Fruit fly (Drosophila melanogaster) whole organism, embryonic: Measurements from ENCODE around the gene CG14352.

Source experiments
- Atf3 ChIP-seq: fragments of 200-800 bp; sonication (Bioruptor generic); optimal IDR thresholded peaks from 3 replicates; lab custom pipeline; 2016; ENCODE audit warnings: missing biosample characterization, missing genetic modification characterization
- CG10147 ChIP-seq: fragments of 200-800 bp; sonication (Bioruptor generic); optimal IDR thresholded peaks from 2 replicates; lab custom pipeline; 2019; ENCODE audit warnings: missing biosample characterization, mild to moderate bottlenecking, missing genetic modification characterization, moderate library complexity
- CG10274 ChIP-seq: fragments of 200-800 bp; sonication (Bioruptor generic); optimal IDR thresholded peaks from 3 replicates; lab custom pipeline; 2017; ENCODE audit warnings: missing biosample characterization, mild to moderate bottlenecking, missing genetic modification characterization
- CG10462 ChIP-seq: fragments of 200-800 bp; sonication (Bioruptor generic); optimal IDR thresholded peaks from 2 replicates; lab custom pipeline; 2016; ENCODE audit warnings: missing biosample characterization, missing genetic modification characterization
- CG11398 ChIP-seq: fragments of 200-800 bp; sonication (Bioruptor generic); optimal IDR thresholded peaks from 2 replicates; lab custom pipeline; 2016; ENCODE audit warnings: missing biosample characterization, missing genetic modification characterization
- CG14050 ChIP-seq: fragments of 200-800 bp; sonication (Bioruptor generic); IDR thresholded peaks from 3 replicates; pipeline ENCODE4 v1.3.6; 2022; ENCODE audit warnings: missing biosample characterization, missing genetic modification characterization
- CG17385 ChIP-seq: fragments of 200-800 bp; sonication (Bioruptor generic); optimal IDR thresholded peaks from 3 replicates; lab custom pipeline; 2018; ENCODE audit warnings: missing biosample characterization, mild to moderate bottlenecking, missing genetic modification characterization
- CG17829 ChIP-seq: fragments of 200-800 bp; optimal IDR thresholded peaks from 2 replicates; lab custom pipeline; 2019; ENCODE audit warnings: missing biosample characterization, mild to moderate bottlenecking, missing genetic modification characterization, moderate library complexity
- CG17912 ChIP-seq: fragments of 200-800 bp; sonication (Bioruptor generic); optimal IDR thresholded peaks from 2 replicates; lab custom pipeline; 2018; ENCODE audit warnings: missing biosample characterization, mild to moderate bottlenecking, missing genetic modification characterization
- CG2116 ChIP-seq: fragments of 200-800 bp; sonication (Bioruptor generic); optimal IDR thresholded peaks from 3 replicates; lab custom pipeline; 2018; ENCODE audit warnings: missing biosample characterization, mild to moderate bottlenecking, missing genetic modification characterization
- CG31365 ChIP-seq: fragments of 200-800 bp; sonication (Bioruptor generic); optimal IDR thresholded peaks from 2 replicates; lab custom pipeline; 2018; ENCODE audit warnings: missing biosample characterization, mild to moderate bottlenecking, missing genetic modification characterization
- CG31441 ChIP-seq: fragments of 200-800 bp; sonication (Bioruptor generic); IDR thresholded peaks from 2 replicates; pipeline ENCODE4 v1.3.6; 2022; ENCODE audit warnings: missing biosample characterization, missing genetic modification characterization
- CG3407 ChIP-seq: fragments of 200-800 bp; sonication (Bioruptor generic); optimal IDR thresholded peaks from 2 replicates; lab custom pipeline; 2018; ENCODE audit warnings: missing biosample characterization, mild to moderate bottlenecking, missing genetic modification characterization
- CG34376 ChIP-seq: fragments of 200-800 bp; sonication (Bioruptor generic); optimal IDR thresholded peaks from 2 replicates; lab custom pipeline; 2018; ENCODE audit warnings: missing biosample characterization, mild to moderate bottlenecking, missing genetic modification characterization
- CG7839 ChIP-seq: fragments of 200-800 bp; sonication (Bioruptor generic); optimal IDR thresholded peaks from 3 replicates; lab custom pipeline; 2018; ENCODE audit warnings: missing biosample characterization, mild to moderate bottlenecking, missing genetic modification characterization, moderate library complexity
- CG7928 ChIP-seq: fragments of 200-800 bp; sonication (Bioruptor generic); optimal IDR thresholded peaks from 2 replicates; lab custom pipeline; 2017; ENCODE audit warnings: missing biosample characterization, mild to moderate bottlenecking, missing genetic modification characterization
- CHES-1-like ChIP-seq: fragments of 200-800 bp; sonication (Bioruptor generic); optimal IDR thresholded peaks from 2 replicates; lab custom pipeline; 2016; ENCODE audit warnings: missing biosample characterization, missing genetic modification characterization
- CoRest ChIP-seq: fragments of 200-800 bp; sonication (Bioruptor generic); optimal IDR thresholded peaks from 3 replicates; lab custom pipeline; 2018; ENCODE audit warnings: missing biosample characterization, mild to moderate bottlenecking, missing genetic modification characterization, moderate library complexity
- Dad ChIP-seq: fragments of 200-800 bp; sonication (Bioruptor generic); optimal IDR thresholded peaks from 3 replicates; lab custom pipeline; 2016; ENCODE audit warnings: missing biosample characterization, missing genetic modification characterization
- HLH4C ChIP-seq: fragments of 200-800 bp; sonication (Bioruptor generic); IDR thresholded peaks from 3 replicates; pipeline ENCODE4 v1.3.6; 2022; ENCODE audit warnings: missing biosample characterization, missing genetic modification characterization; ENCODE audit not compliant: partially characterized antibody
- HmgD ChIP-seq: fragments of 200-800 bp; sonication (Bioruptor generic); optimal IDR thresholded peaks from 3 replicates; lab custom pipeline; 2016; ENCODE audit warnings: missing biosample characterization, missing genetic modification characterization
- MTF-1 ChIP-seq: fragments of 200-800 bp; sonication (Bioruptor generic); optimal IDR thresholded peaks from 2 replicates; lab custom pipeline; 2018; ENCODE audit warnings: missing biosample characterization, mild to moderate bottlenecking, missing genetic modification characterization, borderline replicate concordance
- NC2β ChIP-seq: fragments of 200-800 bp; sonication (Bioruptor generic); optimal IDR thresholded peaks from 2 replicates; lab custom pipeline; 2016; ENCODE audit warnings: missing biosample characterization, missing genetic modification characterization
- NK7.1 ChIP-seq: fragments of 200-800 bp; sonication (Bioruptor generic); optimal IDR thresholded peaks from 3 replicates; lab custom pipeline; 2016; ENCODE audit warnings: missing biosample characterization, missing genetic modification characterization
- Ravus ChIP-seq: fragments of 200-800 bp; sonication (Bioruptor generic); IDR thresholded peaks from 2 replicates; pipeline ENCODE4 v1.3.6; 2022; ENCODE audit warnings: missing biosample characterization, missing genetic modification characterization
- Sin3A ChIP-seq: fragments of >200 bp; optimal IDR thresholded peaks from 2 replicates; lab custom pipeline; 2018
- YL-1 ChIP-seq: fragments of 200-800 bp; sonication (Bioruptor generic); optimal IDR thresholded peaks from 3 replicates; lab custom pipeline; 2017; ENCODE audit warnings: missing biosample characterization, mild to moderate bottlenecking, missing genetic modification characterization
- caup ChIP-seq: fragments of 200-800 bp; sonication (Bioruptor generic); optimal IDR thresholded peaks from 3 replicates; lab custom pipeline; 2017; ENCODE audit warnings: missing biosample characterization, mild to moderate bottlenecking, missing genetic modification characterization, moderate library complexity; ENCODE audit not compliant: severe bottlenecking
- chif ChIP-seq, 2 experiments: fragments of 200-800 bp; sonication (Bioruptor generic); optimal IDR thresholded peaks; 3 replicates each; lab custom pipeline; 2016; ENCODE audit warnings: missing biosample characterization in 2 of 2, missing genetic modification characterization in 2 of 2
- ci ChIP-seq: fragments of 200-800 bp; sonication (Bioruptor generic); IDR thresholded peaks from 3 replicates; pipeline ENCODE4 v1.3.6; 2022; ENCODE audit warnings: missing biosample characterization, missing genetic modification characterization
- corto ChIP-seq: fragments of 200-800 bp; sonication (Bioruptor generic); optimal IDR thresholded peaks from 2 replicates; lab custom pipeline; 2016; ENCODE audit warnings: missing biosample characterization, mild to moderate bottlenecking, missing genetic modification characterization, moderate library complexity
- esg ChIP-seq: fragments of 200-800 bp; sonication (Bioruptor generic); conservative IDR thresholded peaks from 2 replicates; pipeline ENCODE4 v1.3.6; 2022; ENCODE audit warnings: missing biosample characterization, missing genetic modification characterization
- eyg ChIP-seq: fragments of 200-800 bp; sonication (Bioruptor generic); optimal IDR thresholded peaks from 3 replicates; lab custom pipeline; 2016; ENCODE audit warnings: missing biosample characterization, missing genetic modification characterization
- lab ChIP-seq: fragments of 200-800 bp; sonication (Bioruptor generic); optimal IDR thresholded peaks from 3 replicates; lab custom pipeline; 2017; ENCODE audit warnings: missing biosample characterization, missing genetic modification characterization, mild to moderate bottlenecking, moderate library complexity, missing genetic modification reagents
- lilli ChIP-seq: fragments of 200-800 bp; sonication (Bioruptor generic); optimal IDR thresholded peaks from 3 replicates; lab custom pipeline; 2016; ENCODE audit warnings: missing biosample characterization, missing genetic modification characterization
- mam ChIP-seq: fragments of 200-800 bp; sonication (Bioruptor generic); optimal IDR thresholded peaks from 3 replicates; lab custom pipeline; 2016; ENCODE audit warnings: missing biosample characterization, missing genetic modification characterization
- nerfin-1 ChIP-seq: fragments of 200-800 bp; sonication (Bioruptor generic); optimal IDR thresholded peaks from 3 replicates; lab custom pipeline; 2019; ENCODE audit warnings: missing biosample characterization, mild to moderate bottlenecking, missing genetic modification characterization, moderate library complexity
- pan ChIP-seq, 4 experiments: fragments of >200 bp in 3 of 4; fragments of 200-800 bp in 1 of 4; sonication (Bioruptor generic) in 1 of 4; optimal IDR thresholded peaks in 3 of 4; IDR thresholded peaks in 1 of 4; 2 replicates each; pipeline versions ENCODE4 v1.3.6 to Lab custom; 2017 to 2022; ENCODE audit warnings: missing biosample characterization in 2 of 4, missing genetic modification characterization in 2 of 4, mixed read lengths in 1 of 4
- ranshi ChIP-seq: fragments of 200-800 bp; sonication (Bioruptor generic); IDR thresholded peaks from 2 replicates; pipeline ENCODE4 v1.3.6; 2022; ENCODE audit warnings: missing biosample characterization, missing genetic modification characterization
- repo ChIP-seq: fragments of 200-800 bp; sonication (Bioruptor generic); optimal IDR thresholded peaks from 2 replicates; lab custom pipeline; 2016; ENCODE audit warnings: missing biosample characterization, missing genetic modification characterization
- sc ChIP-seq, 3 experiments: fragments of >200 bp in 2 of 3; fragments of 200-800 bp in 1 of 3; sonication (Bioruptor generic) in 1 of 3; optimal IDR thresholded peaks; 2 replicates in 2 of 3; 3 replicates in 1 of 3; lab custom pipeline; 2017; ENCODE audit warnings: mild to moderate bottlenecking in 1 of 3, missing biosample characterization in 1 of 3, missing genetic modification characterization in 1 of 3, missing genetic modification reagents in 1 of 3
- slou ChIP-seq: fragments of 200-800 bp; sonication (Bioruptor generic); optimal IDR thresholded peaks from 3 replicates; lab custom pipeline; 2016; ENCODE audit warnings: missing biosample characterization, missing genetic modification characterization
- ssp ChIP-seq: fragments of 200-800 bp; sonication (Bioruptor generic); IDR thresholded peaks from 2 replicates; pipeline ENCODE4 v1.3.6; 2022; ENCODE audit warnings: missing biosample characterization, missing genetic modification characterization
- tin ChIP-seq: fragments of 200-800 bp; sonication (Bioruptor generic); optimal IDR thresholded peaks from 3 replicates; lab custom pipeline; 2016; ENCODE audit warnings: missing biosample characterization, missing genetic modification characterization
- tna ChIP-seq: fragments of 200-800 bp; sonication (Bioruptor generic); IDR thresholded peaks from 2 replicates; pipeline ENCODE4 v1.3.6; 2022; ENCODE audit warnings: missing biosample characterization, missing genetic modification characterization; ENCODE audit not compliant: partially characterized antibody
- toy ChIP-seq: fragments of 200-800 bp; sonication (Bioruptor generic); IDR thresholded peaks from 2 replicates; pipeline ENCODE4 v1.3.6; 2022; ENCODE audit warnings: missing biosample characterization, missing genetic modification characterization
- trh ChIP-seq: fragments of 200-800 bp; sonication (Bioruptor generic); optimal IDR thresholded peaks from 2 replicates; lab custom pipeline; 2016; ENCODE audit warnings: missing biosample characterization, missing genetic modification characterization
- zfh2 ChIP-seq: fragments of 200-800 bp; sonication (Bioruptor generic); optimal IDR thresholded peaks from 2 replicates; lab custom pipeline; 2016; ENCODE audit warnings: missing biosample characterization, missing genetic modification characterization

The CG14352 gene

DNA sequence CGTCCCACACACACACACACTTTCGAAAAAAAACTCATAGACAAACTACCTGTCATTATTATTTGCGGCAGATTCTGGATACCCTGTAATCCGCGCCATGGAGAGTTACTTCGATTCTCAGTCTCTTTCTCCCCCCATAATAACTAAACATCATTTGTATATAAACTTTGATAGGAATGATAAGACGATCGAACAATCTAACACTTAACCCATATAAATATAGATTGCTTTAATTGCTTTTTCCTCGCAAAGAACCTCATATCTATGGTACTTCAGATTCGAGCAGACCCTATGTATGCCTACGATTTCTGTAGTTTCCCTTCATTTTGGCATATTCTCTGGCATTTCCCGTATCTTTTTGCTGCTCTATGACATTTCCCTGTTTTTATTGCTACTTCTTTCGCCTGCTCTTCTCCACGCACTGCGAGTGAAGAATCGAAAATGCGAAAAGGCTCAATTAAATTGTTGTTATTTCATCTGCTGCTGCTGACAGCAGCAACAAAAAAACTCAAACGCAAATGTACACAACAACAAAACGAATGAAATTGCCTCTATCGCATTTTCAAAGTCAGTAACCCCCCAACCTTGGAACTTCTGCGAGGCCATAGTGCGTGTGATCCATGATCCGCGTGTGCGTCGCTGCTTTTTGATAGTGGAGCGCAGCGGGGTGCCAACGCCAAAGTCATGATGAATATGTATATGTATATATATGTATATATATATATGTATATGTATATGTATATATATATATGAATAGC is 23.1 kb downstream of the CG14352 start (continued):
- TF ChIP-seq zfh2 (GFP tag; lab: Kevin White, UChicago) (peak; percentile 94), CG14050 (GFP tag; lab: Robert Waterston, UW) (peak; percentile 53; the same call in 2 of the 3 replicates), tin (GFP tag; lab: Kevin White, UChicago) (peak; percentile 47), CG17912 (GFP tag; lab: Kevin White, UChicago) (no peak), chif (GFP tag; optimal IDR thresholded peaks at IDR 0.05; lab: Kevin White, UChicago) (peak in 1 of 2 experiments; percentile 65), Atf3 (GFP tag; lab: Kevin White, UChicago) (peak; percentile 53), CG10274 (GFP tag; lab: Kevin White, UChicago) (peak; percentile 72), NC2β (GFP tag; lab: Kevin White, UChicago) (peak; percentile 36), CG7839 (tag; lab: Kevin White, UChicago) (peak; percentile 82), MTF-1 (GFP tag; lab: Kevin White, UChicago) (no peak), pan (optimal IDR thresholded peaks at IDR 0.05; lab: Kevin White, UChicago) (no peak), pan (GFP tag; optimal IDR thresholded peaks at IDR 0.05 in 1 of 2, IDR thresholded peaks at IDR 0.05 in 1 of 2) (peak in 1 of 2 experiments; percentile 74), CG2116 (GFP tag; lab: Kevin White, UChicago) (peak; percentile 7), lab (GFP tag; lab: Kevin White, UChicago) (peak; percentile 93), repo (GFP tag; lab: Kevin White, UChicago) (no peak), CG11398 (GFP tag; lab: Kevin White, UChicago) (no peak), Sin3A (no peak), CG3407 (no peak), NK7.1 (peak; percentile 46), CG10462 (GFP tag; lab: Kevin White, UChicago) (no peak), toy (peak; percentile 66; the same call in 1 of the 2 replicates), HLH4C (GFP tag; lab: Robert Waterston, UW) (no peak), esg (GFP tag; lab: Robert Waterston, UW) (peak; percentile 43), ci (no peak), lilli (GFP tag; lab: Kevin White, UChicago) (peak; percentile 90), CG10147 (GFP tag; lab: Kevin White, UChicago) (peak; percentile 71), CoRest (tag; lab: Kevin White, UChicago) (peak; percentile 81), CG31365 (no peak), YL-1 (GFP tag; lab: Kevin White, UChicago) (no peak), corto (GFP tag; lab: Kevin White, UChicago) (no peak), CHES-1-like (GFP tag; lab: Kevin White, UChicago) (peak; percentile 82), slou (GFP tag; lab: Kevin White, UChicago) (peak; percentile 77), caup (peak; percentile 78), CG17829 (tag; lab: Kevin White, UChicago) (peak; percentile 30), CG34376 (GFP tag; lab: Kevin White, UChicago) (peak; percentile 80), Ravus (GFP tag; lab: Robert Waterston, UW) (no peak), sc (optimal IDR thresholded peaks at IDR 0.05; lab: Kevin White, UChicago) (no peak), sc (GFP tag; optimal IDR thresholded peaks at IDR 0.05; lab: Kevin White, UChicago) (no peak), ssp (peak; percentile 36), CG17385 (GFP tag; lab: Kevin White, UChicago) (peak; percentile 69), Dad (GFP tag; lab: Kevin White, UChicago) (peak; percentile 68), eyg (GFP tag; lab: Kevin White, UChicago) (peak; percentile 73), trh (GFP tag; lab: Kevin White, UChicago) (peak; percentile 3), ranshi (GFP tag; lab: Robert Waterston, UW) (peak; percentile 65), mam (peak; percentile 95), nerfin-1 (no peak), CG31441 (GFP tag; lab: Robert Waterston, UW) (no peak), HmgD (peak; percentile 64), CG7928 (GFP tag; lab: Kevin White, UChicago) (peak; percentile 47), tna (GFP tag; lab: Robert Waterston, UW) (no peak)
